Worm (Caenorhabditis elegans): Measurements from ENCODE around the gene pal-1.

DNA sequence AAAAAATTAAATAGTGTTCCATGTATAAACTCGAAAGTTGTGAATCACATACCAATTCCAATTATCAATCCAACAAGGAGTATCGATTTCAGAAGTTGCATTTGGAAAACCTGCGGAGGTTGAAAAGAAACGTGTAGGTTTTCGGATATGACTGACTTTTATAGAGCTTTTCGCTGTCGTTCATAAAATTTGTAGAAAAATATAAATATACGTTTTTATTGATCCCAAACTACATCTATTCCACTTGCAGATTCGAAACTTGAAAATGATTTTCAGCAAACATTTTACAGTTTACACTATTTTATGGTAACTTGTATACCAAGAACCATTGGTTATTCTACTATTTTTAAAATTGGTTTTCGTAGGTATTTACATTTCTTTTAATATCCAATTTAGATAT, 32.8 kb upstream of the pal-1 start, which contains the start of gene clec-156:
- TF ChIP-seq ces-1 (GFP tag; optimal IDR thresholded peaks at IDR 0.05) (no peak), ztf-11 (tag; optimal IDR thresholded peaks at IDR 0.05) (no peak), lir-3 (tag; optimal IDR thresholded peaks at IDR 0.05) (no peak)
